Worm (Caenorhabditis elegans): ENCODE measurements around the gene C13C4.8.
A peak's percentile ranks its signal among the peaks of the same experiment; 100 is the strongest.

- TF ChIP-seq skn-1 (tag; optimal IDR thresholded peaks at IDR 0.05) (no peak), ama-1 (optimal IDR thresholded peaks at IDR 0.05) (no peak), elt-3 (tag; optimal IDR thresholded peaks at IDR 0.05) (no peak), nhr-21 (tag; optimal IDR thresholded peaks at IDR 0.05) (no peak), nhr-10 (tag; optimal IDR thresholded peaks at IDR 0.05) (no peak), sem-4 (tag; optimal IDR thresholded peaks at IDR 0.05) (no peak), sma-9 (GFP tag; optimal IDR thresholded peaks at IDR 0.05) (no peak), sma-9 (tag; optimal IDR thresholded peaks at IDR 0.05) (no peak), C34F6.9 (tag; optimal IDR thresholded peaks at IDR 0.05) (peak; percentile 56)
Measured at ce11 chrV:12161157-12161556, 43.4 kb downstream of the C13C4.8 start.
